Worm (Caenorhabditis elegans) whole organism, L2 larva: ENCODE data around the gene fbxa-24.

Source experiments
- F13H6.1 ChIP-seq: sonication (generic microtip); optimal IDR thresholded peaks from 2 replicates; lab custom pipeline; 2016; ENCODE audit warnings: missing genetic modification characterization, missing compliant biosample characterization
- R02D3.7 ChIP-seq: fragments of 150-350 bp; optimal IDR thresholded peaks from 2 replicates; lab custom pipeline; 2014; ENCODE audit warnings: missing biosample characterization, missing genetic modification characterization
- Y55F3AM.14 ChIP-seq: fragments of 200-800 bp; sonication (Bioruptor generic); optimal IDR thresholded peaks from 2 replicates; lab custom pipeline; 2018; ENCODE audit warnings: mild to moderate bottlenecking, missing genetic modification characterization, missing compliant biosample characterization
- ZK546.5 ChIP-seq: sonication (generic microtip); optimal IDR thresholded peaks from 2 replicates; lab custom pipeline; 2017; ENCODE audit warnings: missing biosample characterization, missing genetic modification characterization
- alr-1 ChIP-seq: fragments of 150-350 bp; optimal IDR thresholded peaks from 2 replicates; lab custom pipeline; 2014; ENCODE audit warnings: missing biosample characterization, missing genetic modification characterization
- aly-2 ChIP-seq: fragments of 150-350 bp; optimal IDR thresholded peaks from 2 replicates; lab custom pipeline; 2014; ENCODE audit warnings: missing biosample characterization, missing genetic modification characterization
- ama-1 ChIP-seq: fragments of 150-350 bp; optimal IDR thresholded peaks from 2 replicates; lab custom pipeline; 2018; ENCODE audit warnings: inconsistent platforms
- ceh-16 ChIP-seq: fragments of 150-350 bp; optimal IDR thresholded peaks from 2 replicates; lab custom pipeline; 2014; ENCODE audit warnings: missing biosample characterization, missing genetic modification characterization
- dmd-4 ChIP-seq: sonication (generic microtip); optimal IDR thresholded peaks from 2 replicates; lab custom pipeline; 2017; ENCODE audit warnings: missing biosample characterization, missing genetic modification characterization
- egl-27 ChIP-seq: sonication (generic microtip); optimal IDR thresholded peaks from 3 replicates; lab custom pipeline; 2017; ENCODE audit warnings: missing biosample characterization, missing genetic modification reagents, missing genetic modification characterization
- elt-3 ChIP-seq: sonication (generic microtip); optimal IDR thresholded peaks from 2 replicates; lab custom pipeline; 2017; ENCODE audit warnings: missing biosample characterization, missing genetic modification characterization
- fos-1 ChIP-seq: fragments of 150-350 bp; optimal IDR thresholded peaks from 2 replicates; lab custom pipeline; 2014; ENCODE audit warnings: missing biosample characterization, missing genetic modification characterization
- lin-11 ChIP-seq: fragments of 150-350 bp; sonication (generic microtip); optimal IDR thresholded peaks from 2 replicates; lab custom pipeline; 2014; ENCODE audit warnings: missing biosample characterization, missing genetic modification characterization, inconsistent platforms, mixed read lengths
- lin-13 ChIP-seq: fragments of 150-350 bp; optimal IDR thresholded peaks from 2 replicates; lab custom pipeline; 2014; ENCODE audit warnings: missing biosample characterization, missing genetic modification reagents, missing genetic modification characterization
- lsy-2 ChIP-seq, 2 experiments: fragments of 150-350 bp in 1 of 2; sonication (generic microtip) in 1 of 2; optimal IDR thresholded peaks; 2 replicates each; lab custom pipeline; 2014 to 2017; ENCODE audit warnings: missing biosample characterization in 2 of 2, missing genetic modification characterization in 2 of 2
- mab-5 ChIP-seq: fragments of 150-350 bp; optimal IDR thresholded peaks from 2 replicates; lab custom pipeline; 2014; ENCODE audit warnings: missing biosample characterization, missing genetic modification characterization
- mbf-1 ChIP-seq: sonication (generic microtip); optimal IDR thresholded peaks from 2 replicates; lab custom pipeline; 2017; ENCODE audit warnings: missing biosample characterization, missing genetic modification characterization
- mdl-1 ChIP-seq, 2 experiments: fragments of 150-350 bp in 1 of 2; sonication (generic microtip) in 1 of 2; optimal IDR thresholded peaks; 2 replicates each; lab custom pipeline; 2017; ENCODE audit warnings: missing biosample characterization in 2 of 2, missing genetic modification characterization in 2 of 2
- nhr-10 ChIP-seq: sonication (generic microtip); optimal IDR thresholded peaks from 2 replicates; lab custom pipeline; 2017; ENCODE audit warnings: missing biosample characterization, missing genetic modification characterization
- nhr-11 ChIP-seq: fragments of 150-350 bp; optimal IDR thresholded peaks from 2 replicates; lab custom pipeline; 2014; ENCODE audit warnings: missing biosample characterization, missing genetic modification characterization
- nhr-12 ChIP-seq: fragments of 150-350 bp; optimal IDR thresholded peaks from 2 replicates; lab custom pipeline; 2014; ENCODE audit warnings: missing biosample characterization, missing genetic modification characterization
- nhr-129 ChIP-seq: fragments of 150-350 bp; optimal IDR thresholded peaks from 2 replicates; lab custom pipeline; 2014; ENCODE audit warnings: missing biosample characterization, missing genetic modification characterization
- nhr-21 ChIP-seq: fragments of 150-350 bp; optimal IDR thresholded peaks from 2 replicates; lab custom pipeline; 2014; ENCODE audit warnings: missing biosample characterization, missing genetic modification characterization
- nhr-23 ChIP-seq: fragments of 150-350 bp; optimal IDR thresholded peaks from 2 replicates; lab custom pipeline; 2014; ENCODE audit warnings: missing biosample characterization, missing genetic modification reagents, missing genetic modification characterization
- nhr-25 ChIP-seq: fragments of 150-350 bp; sonication (generic microtip); optimal IDR thresholded peaks from 3 replicates; lab custom pipeline; 2014; ENCODE audit warnings: missing biosample characterization, missing genetic modification characterization
- nhr-6 ChIP-seq: fragments of 150-350 bp; optimal IDR thresholded peaks from 2 replicates; lab custom pipeline; 2014; ENCODE audit warnings: missing biosample characterization, missing genetic modification characterization
- sem-4 ChIP-seq: fragments of 150-350 bp; optimal IDR thresholded peaks from 2 replicates; lab custom pipeline; 2014; ENCODE audit warnings: missing biosample characterization, missing genetic modification reagents, missing genetic modification characterization
- skn-1 ChIP-seq: sonication (generic microtip); optimal IDR thresholded peaks from 2 replicates; lab custom pipeline; 2017; ENCODE audit warnings: missing biosample characterization, missing genetic modification characterization
- sma-3 ChIP-seq: sonication (generic microtip); optimal IDR thresholded peaks from 2 replicates; lab custom pipeline; 2016; ENCODE audit warnings: missing genetic modification reagents, missing genetic modification characterization, missing compliant biosample characterization
- sma-9 ChIP-seq, 2 experiments: fragments of 150-350 bp in 1 of 2; sonication (generic microtip) in 1 of 2; optimal IDR thresholded peaks; 2 replicates each; lab custom pipeline; 2014 to 2016; ENCODE audit warnings: missing genetic modification characterization in 2 of 2, mild to moderate bottlenecking in 1 of 2, missing biosample characterization in 1 of 2, missing compliant biosample characterization in 1 of 2, missing genetic modification reagents in 1 of 2, moderate library complexity in 1 of 2
- unc-39 ChIP-seq: fragments of 150-350 bp; optimal IDR thresholded peaks from 2 replicates; lab custom pipeline; 2014; ENCODE audit warnings: missing biosample characterization, missing genetic modification characterization
- zag-1 ChIP-seq: fragments of 150-350 bp; optimal IDR thresholded peaks from 2 replicates; lab custom pipeline; 2014; ENCODE audit warnings: missing biosample characterization, missing genetic modification characterization
- ztf-1 ChIP-seq: fragments of 200-800 bp; sonication (Bioruptor generic); conservative IDR thresholded peaks from 2 replicates; pipeline ENCODE4 v1.3.6; 2022; ENCODE audit warnings: missing genetic modification characterization, missing compliant biosample characterization
- ztf-4 ChIP-seq: fragments of 150-350 bp; optimal IDR thresholded peaks from 2 replicates; lab custom pipeline; 2014; ENCODE audit warnings: missing biosample characterization, missing genetic modification characterization

The fbxa-24 gene

ce11 chrII:3787151-3787550, 29.2 kb upstream of the fbxa-24 start, which contains the start of gene T24E12.13:
Gene T24E12.13 (plus strand): TSS chrII:3787451.
- no peak for TF ChIP-seq alr-1 (tag; lab: Kevin White, UChicago)
- TF ChIP-seq Y55F3AM.14 (GFP tag; lab: Kevin White, UChicago) = no peak
- no peak for TF ChIP-seq skn-1 (tag; lab: Kevin White, UChicago)
- no peak for TF ChIP-seq ztf-1
- no peak for TF ChIP-seq lsy-2 (tag; optimal IDR thresholded peaks at IDR 0.05; lab: Kevin White, UChicago)
- TF ChIP-seq ama-1 (lab: Kevin White, UChicago) = no peak
- TF ChIP-seq ceh-16 (tag; lab: Kevin White, UChicago) = no peak
- TF ChIP-seq aly-2 = no peak
- no peak for TF ChIP-seq lin-11 (tag; lab: Kevin White, UChicago)
- no peak for TF ChIP-seq mbf-1 (tag; lab: Kevin White, UChicago)
- no peak for TF ChIP-seq sma-9 (GFP tag; optimal IDR thresholded peaks at IDR 0.05; lab: Kevin White, UChicago)
- no peak for TF ChIP-seq sma-9 (tag; optimal IDR thresholded peaks at IDR 0.05; lab: Kevin White, UChicago)
- no peak for TF ChIP-seq unc-39 (tag; lab: Kevin White, UChicago)
- TF ChIP-seq mdl-1 (tag; optimal IDR thresholded peaks at IDR 0.05; lab: Kevin White, UChicago) = no peak

DNA sequence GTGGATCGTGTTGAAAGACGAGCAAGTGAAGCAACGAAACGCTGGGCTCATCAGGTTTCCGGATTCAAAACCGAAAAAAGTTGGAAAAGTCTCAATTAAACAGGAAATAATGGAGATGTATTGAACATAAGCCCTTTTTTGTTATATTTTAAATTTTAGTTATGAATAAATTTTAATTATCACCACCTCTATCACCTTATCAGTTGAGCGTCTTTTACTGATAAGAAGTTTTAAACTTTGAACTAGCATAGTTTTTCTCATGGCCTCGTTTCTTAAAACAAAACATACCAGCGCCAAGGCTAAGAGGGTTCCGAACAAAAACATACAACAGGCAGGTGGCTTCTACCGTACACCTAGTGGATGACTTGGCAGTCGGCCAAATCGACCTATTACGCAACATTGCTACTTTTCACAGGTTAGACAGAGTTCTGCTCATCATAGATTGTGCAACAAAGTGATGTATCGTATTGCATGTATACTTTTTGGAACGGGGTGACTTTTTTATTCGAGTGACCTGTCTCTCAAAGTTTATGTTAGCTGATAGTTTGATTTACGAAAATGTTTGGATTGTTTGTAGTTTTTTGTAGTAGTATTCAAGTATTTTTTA, 27.9 kb upstream of the fbxa-24 start:
- TF ChIP-seq unc-39 (tag; lab: Kevin White, UChicago) (no peak), sem-4 (tag; lab: Kevin White, UChicago) (no peak), Y55F3AM.14 (GFP tag; lab: Kevin White, UChicago) (no peak), F13H6.1 (tag; lab: Kevin White, UChicago) (no peak), fos-1 (tag; lab: Kevin White, UChicago) (peak; percentile 49), ztf-4 (tag; lab: Kevin White, UChicago) (no peak)

DNA sequence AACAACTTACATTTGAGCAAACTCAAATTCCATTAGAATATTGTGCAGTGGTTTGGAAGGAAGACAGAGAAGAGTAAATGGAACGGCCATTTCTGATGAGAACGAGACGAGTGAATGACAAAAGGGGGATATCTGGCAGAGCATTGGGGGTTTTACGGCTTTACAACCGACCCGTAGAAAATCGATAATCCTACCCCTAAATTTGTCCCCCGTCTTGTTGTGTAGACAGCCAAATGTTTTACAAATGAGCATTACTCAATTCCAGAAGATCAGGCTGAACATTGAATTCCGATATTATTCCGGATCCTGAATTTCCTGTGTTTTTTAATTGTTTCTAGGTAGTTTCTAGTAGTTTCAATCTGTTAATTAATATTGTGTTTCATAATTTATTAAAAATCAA, 23.0 kb upstream of the fbxa-24 start, which contains the start of gene fbxb-99:
Gene fbxb-99, minus strand, starts transcription at position 101 of the 400 bp plus-strand sequence.
- TF ChIP-seq alr-1 (tag; lab: Kevin White, UChicago) = no peak
- no peak for TF ChIP-seq nhr-10 (tag; lab: Kevin White, UChicago)
- no peak for TF ChIP-seq R02D3.7 (tag; lab: Kevin White, UChicago)
- TF ChIP-seq aly-2 = no peak
- TF ChIP-seq nhr-25 (tag; lab: Kevin White, UChicago) = no peak
- TF ChIP-seq nhr-11 (tag; lab: Kevin White, UChicago) = no peak
- TF ChIP-seq nhr-6 (tag; lab: Kevin White, UChicago) = no peak
- no peak for TF ChIP-seq sma-3
- no peak for TF ChIP-seq skn-1 (tag; lab: Kevin White, UChicago)
- no peak for TF ChIP-seq lin-13 (GFP tag; lab: Kevin White, UChicago)
- TF ChIP-seq nhr-129 (tag; lab: Kevin White, UChicago) = no peak
- no peak for TF ChIP-seq unc-39 (tag; lab: Kevin White, UChicago)
- TF ChIP-seq egl-27 (tag; lab: Kevin White, UChicago) = no peak
- no peak for TF ChIP-seq ZK546.5 (tag; lab: Kevin White, UChicago)

ce11 chrII:3795323-3795722, 21.0 kb upstream of the fbxa-24 start, which contains the start of gene Y8A9A.2:
Gene Y8A9A.2 (plus strand): TSS chrII:3795623.
- TF ChIP-seq ztf-4 (tag; lab: Kevin White, UChicago) = no peak
- no peak for TF ChIP-seq nhr-6 (tag; lab: Kevin White, UChicago)
- TF ChIP-seq unc-39 (tag; lab: Kevin White, UChicago) = no peak
- no peak for TF ChIP-seq zag-1 (tag; lab: Kevin White, UChicago)
- no peak for TF ChIP-seq sma-9 (GFP tag; optimal IDR thresholded peaks at IDR 0.05; lab: Kevin White, UChicago)
- no peak for TF ChIP-seq sma-9 (tag; optimal IDR thresholded peaks at IDR 0.05; lab: Kevin White, UChicago)
- no peak for TF ChIP-seq lin-11 (tag; lab: Kevin White, UChicago)
- TF ChIP-seq nhr-23 (tag; lab: Kevin White, UChicago) = no peak
- no peak for TF ChIP-seq R02D3.7 (tag; lab: Kevin White, UChicago)
- TF ChIP-seq fos-1 (tag; lab: Kevin White, UChicago) = no peak
- TF ChIP-seq lsy-2 (tag; optimal IDR thresholded peaks at IDR 0.05; lab: Kevin White, UChicago) = no peak
- no peak for TF ChIP-seq nhr-11 (tag; lab: Kevin White, UChicago)
- TF ChIP-seq dmd-4 (tag; lab: Kevin White, UChicago) = no peak
- no peak for TF ChIP-seq elt-3 (tag; lab: Kevin White, UChicago)
- no peak for TF ChIP-seq nhr-12 (tag; lab: Kevin White, UChicago)
- TF ChIP-seq nhr-21 (tag; lab: Kevin White, UChicago) = no peak
- TF ChIP-seq nhr-25 (tag; lab: Kevin White, UChicago) = no peak
- TF ChIP-seq skn-1 (tag; lab: Kevin White, UChicago) = no peak
- no peak for TF ChIP-seq sem-4 (tag; lab: Kevin White, UChicago)
- no peak for TF ChIP-seq mbf-1 (tag; lab: Kevin White, UChicago)
- no peak for TF ChIP-seq mab-5 (tag; lab: Kevin White, UChicago)
- TF ChIP-seq, all 48 proteins: peak for 0
